Fruit fly (Drosophila melanogaster): Measurements from ENCODE around the gene CG3251.

DNA sequence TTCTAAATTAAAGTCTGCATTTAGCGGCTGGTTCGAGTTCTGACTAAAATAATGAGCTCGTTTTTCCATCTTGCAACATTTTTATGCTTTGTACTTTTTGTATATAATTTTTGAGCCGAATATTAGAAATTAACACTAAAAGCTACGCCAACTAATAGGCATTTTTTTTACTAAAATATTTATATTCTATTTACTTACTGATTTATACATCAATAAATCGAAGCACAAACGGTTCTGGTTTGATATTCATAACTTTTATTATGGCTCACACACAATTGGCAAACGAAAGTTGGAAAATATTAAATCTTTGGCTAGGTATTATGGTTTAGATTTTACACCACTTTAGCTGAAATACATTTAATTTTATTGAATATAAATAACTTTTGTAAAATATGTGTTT is 43.9 kb upstream of the CG3251 start, which contains the start of gene CG15631:
- TF ChIP-seq CG7045 (GFP tag; optimal IDR thresholded peaks at IDR 0.05) (no peak), kay (GFP tag; ENCODE audit: borderline replicate concordance) (no peak), cnc (optimal IDR thresholded peaks at IDR 0.05) (no peak), toe (GFP tag; optimal IDR thresholded peaks at IDR 0.05) (no peak), Crg-1 (GFP tag; optimal IDR thresholded peaks at IDR 0.05) (no peak), ovo (GFP tag; optimal IDR thresholded peaks at IDR 0.05) (no peak), bab1 (GFP tag; optimal IDR thresholded peaks at IDR 0.05) (no peak), Hr96 (GFP tag; optimal IDR thresholded peaks at IDR 0.05) (no peak)

Measured in whole organism, adult.